Worm (Caenorhabditis elegans): ENCODE measurements around the gene spt-4.
A peak's percentile ranks its signal among the peaks of the same experiment; 100 is the strongest.

ce11 chrIII:94759-95330, 25.3 kb upstream of the spt-4 start, which contains the start of gene pat-4:
- TF ChIP-seq ceh-82 (tag; optimal IDR thresholded peaks at IDR 0.05) (no peak), nhr-76 (tag; optimal IDR thresholded peaks at IDR 0.05) (no peak), pha-4 (tag; optimal IDR thresholded peaks at IDR 0.05) (peak; percentile 77), nhr-237 (tag; optimal IDR thresholded peaks at IDR 0.05) (no peak), sea-2 (GFP tag; optimal IDR thresholded peaks at IDR 0.05) (no peak), ceh-28 (tag; optimal IDR thresholded peaks at IDR 0.05) (no peak), unc-62 (GFP tag; optimal IDR thresholded peaks at IDR 0.05) (no peak), snpc-4 (tag; optimal IDR thresholded peaks at IDR 0.05) (no peak), nhr-25 (tag; optimal IDR thresholded peaks at IDR 0.05) (no peak)

Measured in whole organism, L3 larva.